Worm (Caenorhabditis elegans) whole organism, mixed stage, embryonic: Measurements from ENCODE around the gene C34C6.3.

Source experiments
- cnd-1 ChIP-seq: fragments of 200-800 bp; sonication (Bioruptor generic); optimal IDR thresholded peaks from 2 replicates; lab custom pipeline; 2018; ENCODE audit warnings: mild to moderate bottlenecking, missing genetic modification characterization, missing compliant biosample characterization
- drap-1 ChIP-seq: fragments of 200-800 bp; sonication (Bioruptor generic); optimal IDR thresholded peaks from 3 replicates; lab custom pipeline; 2018; ENCODE audit warnings: mild to moderate bottlenecking, missing genetic modification characterization, missing compliant biosample characterization
- lin-13 ChIP-seq: fragments of 150-350 bp; optimal IDR thresholded peaks from 2 replicates; lab custom pipeline; 2014; ENCODE audit warnings: missing biosample characterization, missing genetic modification characterization
- lsy-2 ChIP-seq: fragments of 150-350 bp; optimal IDR thresholded peaks from 2 replicates; lab custom pipeline; 2014; ENCODE audit warnings: missing biosample characterization, missing genetic modification characterization
- mab-5 ChIP-seq: fragments of 150-350 bp; optimal IDR thresholded peaks from 2 replicates; lab custom pipeline; 2014; ENCODE audit warnings: missing biosample characterization, missing genetic modification characterization
- nhr-237 ChIP-seq: fragments of 150-350 bp; optimal IDR thresholded peaks from 2 replicates; lab custom pipeline; 2014; ENCODE audit warnings: missing biosample characterization, missing genetic modification characterization
- nhr-76 ChIP-seq: sonication (generic microtip); optimal IDR thresholded peaks from 2 replicates; lab custom pipeline; 2017; ENCODE audit warnings: missing biosample characterization, missing genetic modification characterization
- pha-4 ChIP-seq: fragments of 150-350 bp; optimal IDR thresholded peaks from 2 replicates; lab custom pipeline; 2018; ENCODE audit warnings: missing biosample characterization, missing genetic modification reagents, missing genetic modification characterization
- unc-39 ChIP-seq: fragments of 150-350 bp; optimal IDR thresholded peaks from 2 replicates; lab custom pipeline; 2014; ENCODE audit warnings: missing biosample characterization, missing genetic modification characterization
- unc-62 ChIP-seq: fragments of 150-350 bp; optimal IDR thresholded peaks from 2 replicates; lab custom pipeline; 2014; ENCODE audit warnings: missing biosample characterization, missing genetic modification reagents, missing genetic modification characterization

- TF ChIP-seq nhr-237: no peak
- no peak for TF ChIP-seq pha-4 (tag; lab: Kevin White, UChicago)
- no peak for TF ChIP-seq drap-1 (GFP tag; lab: Kevin White, UChicago)
- TF ChIP-seq lin-13 (tag; lab: Kevin White, UChicago): no peak
- no peak for TF ChIP-seq unc-62 (GFP tag; lab: Kevin White, UChicago)
- TF ChIP-seq lsy-2: no peak
- no peak for TF ChIP-seq cnd-1 (tag; lab: Kevin White, UChicago)
- TF ChIP-seq unc-39 (tag; lab: Kevin White, UChicago): no peak
- TF ChIP-seq nhr-76 (tag; lab: Kevin White, UChicago): no peak
- TF ChIP-seq mab-5 (tag; lab: Kevin White, UChicago): no peak
Measured at ce11 chrII:8675369-8675768, 16.3 kb upstream of the C34C6.3 start.
